Fruit fly (Drosophila melanogaster) whole organism: ENCODE results near the gene Nmdar1.

ENCODE experiments used
- CG8478 ChIP-seq: fragments of >200 bp; optimal IDR thresholded peaks from 2 replicates; lab custom pipeline; 2018; ENCODE audit warnings: inconsistent platforms
- Dll ChIP-seq: fragments of >200 bp; optimal IDR thresholded peaks from 2 replicates; lab custom pipeline; 2017
- pan ChIP-seq: fragments of >200 bp; optimal IDR thresholded peaks from 2 replicates; lab custom pipeline; 2017
- usp ChIP-seq: fragments of >200 bp; optimal IDR thresholded peaks from 2 replicates; lab custom pipeline; 2017; ENCODE audit warnings: missing biosample characterization, missing genetic modification characterization, mixed read lengths

- TF ChIP-seq pan (lab: Kevin White, UChicago), result no peak
- no peak for TF ChIP-seq usp (GFP tag; lab: Kevin White, UChicago)
- TF ChIP-seq CG8478 (lab: Kevin White, UChicago), result no peak
- no peak for TF ChIP-seq Dll (lab: Kevin White, UChicago)
Measured at dm6 chr3R:5520566-5520965, 2.6 kb downstream of the Nmdar1 start.
